Worm (Caenorhabditis elegans): ENCODE data around the gene C17H12.37.

The C17H12.37 gene

DNA sequence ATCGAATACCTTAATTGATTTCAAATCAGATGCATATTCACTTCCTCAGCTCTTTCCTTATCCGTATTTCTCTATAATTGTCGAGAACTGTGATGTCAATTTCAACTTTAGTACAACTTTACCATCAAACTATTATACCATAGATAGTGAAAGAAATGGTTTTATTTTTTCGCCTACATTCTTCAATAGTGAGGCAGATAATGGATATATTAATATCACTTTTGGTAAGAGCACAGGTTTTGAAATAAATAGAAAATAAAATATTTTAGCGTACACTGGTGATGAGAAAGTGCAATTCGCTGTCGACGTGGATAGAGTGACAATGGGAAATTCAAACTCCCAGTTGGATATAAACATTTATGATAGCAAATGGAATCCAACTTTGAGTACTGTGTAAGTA is 27.3 kb downstream of the C17H12.37 start:
- no peak for TF ChIP-seq tbx-8 (GFP tag; optimal IDR thresholded peaks at IDR 0.05)
- TF ChIP-seq ceh-43 (GFP tag; optimal IDR thresholded peaks at IDR 0.05) = no peak
- no peak for TF ChIP-seq lin-13 (tag; optimal IDR thresholded peaks at IDR 0.05)
- TF ChIP-seq nhr-2 (tag; optimal IDR thresholded peaks at IDR 0.05) = no peak
- no peak for TF ChIP-seq ceh-39 (tag; optimal IDR thresholded peaks at IDR 0.05)
- no peak for TF ChIP-seq blmp-1 (tag; optimal IDR thresholded peaks at IDR 0.05)
- TF ChIP-seq ces-1 (GFP tag; optimal IDR thresholded peaks at IDR 0.05) = no peak
- TF ChIP-seq sptf-1 (tag; optimal IDR thresholded peaks at IDR 0.05) = no peak
- no peak for TF ChIP-seq ham-2 (GFP tag; optimal IDR thresholded peaks at IDR 0.05)
- TF ChIP-seq lin-32 (GFP tag; optimal IDR thresholded peaks at IDR 0.05) = no peak
- TF ChIP-seq ceh-83 (GFP tag; optimal IDR thresholded peaks at IDR 0.05) = no peak
- no peak for TF ChIP-seq unc-120 (tag; optimal IDR thresholded peaks at IDR 0.05; ENCODE audit: poor library complexity, severe bottlenecking)
- TF ChIP-seq mls-2 (tag; optimal IDR thresholded peaks at IDR 0.05) = no peak
- no peak for TF ChIP-seq unc-62 (GFP tag; optimal IDR thresholded peaks at IDR 0.05)
- TF ChIP-seq cnd-1 (tag; optimal IDR thresholded peaks at IDR 0.05) = no peak

DNA sequence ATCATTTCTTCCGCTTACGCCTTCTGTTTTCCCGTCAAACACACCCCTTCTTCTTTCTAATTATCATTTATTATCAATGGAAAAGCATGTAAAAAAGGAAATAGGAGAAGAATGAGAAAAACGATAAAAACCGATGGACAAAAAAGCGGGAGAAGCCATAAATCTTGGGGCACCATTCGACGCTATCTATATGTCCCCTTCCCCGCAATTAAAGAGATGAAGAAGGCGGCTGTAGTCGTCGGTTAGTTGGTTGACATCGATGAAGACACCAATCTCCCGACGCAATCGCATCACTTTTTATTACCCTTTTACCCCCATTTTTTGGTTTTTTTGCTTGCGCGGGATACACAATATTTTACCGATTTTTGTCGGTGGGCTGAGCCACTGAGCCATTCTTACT is 28.7 kb downstream of the C17H12.37 start:
- TF ChIP-seq ceh-83 (GFP tag; optimal IDR thresholded peaks at IDR 0.05) = no peak
- TF ChIP-seq elt-1 (tag; optimal IDR thresholded peaks at IDR 0.05; ENCODE audit: borderline replicate concordance, insufficient read depth) = peak; percentile 46
- no peak for TF ChIP-seq tbx-8 (GFP tag; optimal IDR thresholded peaks at IDR 0.05)

DNA sequence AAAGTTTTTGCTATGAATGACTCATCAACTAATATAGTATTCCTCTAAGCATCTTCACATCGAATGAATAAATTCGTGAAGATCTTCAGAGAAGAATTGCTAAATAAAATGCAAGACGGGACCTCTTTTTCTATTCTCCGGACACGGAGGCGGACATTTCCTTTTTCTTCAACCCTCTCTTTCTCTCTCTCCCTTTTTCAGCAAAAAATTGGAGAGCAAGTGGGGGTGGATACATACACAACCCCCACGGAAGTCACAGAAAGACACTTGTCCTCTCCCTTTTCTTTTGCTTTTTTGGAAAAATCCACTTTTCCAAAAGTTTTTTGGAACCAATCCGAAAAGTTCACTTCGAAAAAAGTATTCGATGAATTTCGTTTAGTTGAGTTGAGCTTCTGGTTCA is 29.8 kb downstream of the C17H12.37 start:
- TF ChIP-seq ztf-11 (tag; optimal IDR thresholded peaks at IDR 0.05) = no peak
- no peak for TF ChIP-seq nhr-237 (tag; optimal IDR thresholded peaks at IDR 0.05)
- TF ChIP-seq unc-62 (GFP tag; optimal IDR thresholded peaks at IDR 0.05) = no peak
- no peak for TF ChIP-seq mep-1 (tag; optimal IDR thresholded peaks at IDR 0.05)
- TF ChIP-seq hlh-1 (tag; optimal IDR thresholded peaks at IDR 0.05) = no peak
- no peak for TF ChIP-seq cnd-1 (tag; optimal IDR thresholded peaks at IDR 0.05)
- TF ChIP-seq sem-2 (GFP tag; optimal IDR thresholded peaks at IDR 0.05) = no peak
- no peak for TF ChIP-seq sptf-1 (tag; optimal IDR thresholded peaks at IDR 0.05)
- no peak for TF ChIP-seq lin-13 (tag; optimal IDR thresholded peaks at IDR 0.05)
- TF ChIP-seq elt-1 (tag; optimal IDR thresholded peaks at IDR 0.05; ENCODE audit: borderline replicate concordance, insufficient read depth) = no peak
- TF ChIP-seq ceh-83 (GFP tag; optimal IDR thresholded peaks at IDR 0.05) = no peak
- TF ChIP-seq tbx-8 (GFP tag; optimal IDR thresholded peaks at IDR 0.05) = no peak
- TF ChIP-seq ceh-43 (GFP tag; optimal IDR thresholded peaks at IDR 0.05) = no peak
- no peak for TF ChIP-seq mls-2 (tag; optimal IDR thresholded peaks at IDR 0.05)
- no peak for TF ChIP-seq ces-1 (GFP tag; optimal IDR thresholded peaks at IDR 0.05)
- TF ChIP-seq blmp-1 (tag; optimal IDR thresholded peaks at IDR 0.05) = no peak
- TF ChIP-seq elt-3 (tag; optimal IDR thresholded peaks at IDR 0.05) = no peak
- TF ChIP-seq ham-2 (GFP tag; optimal IDR thresholded peaks at IDR 0.05) = no peak
- no peak for TF ChIP-seq flh-1 (GFP tag; optimal IDR thresholded peaks at IDR 0.05)

DNA sequence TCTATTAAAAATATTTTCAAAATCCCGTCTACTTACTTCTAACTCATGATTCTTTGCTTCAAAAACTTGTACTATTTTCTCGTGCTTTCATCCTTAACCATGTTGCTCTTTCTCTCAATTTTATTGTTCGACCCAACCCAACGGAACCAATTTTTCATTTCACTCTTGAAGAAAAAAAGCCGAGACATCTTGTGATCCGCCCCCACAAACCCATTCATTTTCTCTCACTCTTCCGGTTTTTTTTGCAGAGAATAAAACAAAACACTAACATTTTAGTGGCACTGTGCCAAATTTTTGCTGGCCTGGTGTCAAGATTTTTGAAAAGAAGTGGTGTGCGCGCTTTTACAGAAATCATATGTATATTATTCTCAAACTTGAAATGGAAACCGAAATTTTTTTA is 31.9 kb downstream of the C17H12.37 start:
- TF ChIP-seq cnd-1 (tag; optimal IDR thresholded peaks at IDR 0.05) (no peak), mep-1 (tag; optimal IDR thresholded peaks at IDR 0.05) (no peak), unc-120 (tag; optimal IDR thresholded peaks at IDR 0.05; ENCODE audit: poor library complexity, severe bottlenecking) (no peak), nhr-12 (tag; optimal IDR thresholded peaks at IDR 0.05) (no peak), hlh-1 (tag; optimal IDR thresholded peaks at IDR 0.05) (no peak), unc-62 (GFP tag; optimal IDR thresholded peaks at IDR 0.05) (no peak), bed-3 (GFP tag; optimal IDR thresholded peaks at IDR 0.05) (no peak), mls-2 (tag; optimal IDR thresholded peaks at IDR 0.05) (no peak), sptf-1 (tag; optimal IDR thresholded peaks at IDR 0.05) (no peak), ces-1 (GFP tag; optimal IDR thresholded peaks at IDR 0.05) (no peak), flh-1 (GFP tag; optimal IDR thresholded peaks at IDR 0.05) (no peak), elt-3 (tag; optimal IDR thresholded peaks at IDR 0.05) (no peak), ham-2 (GFP tag; optimal IDR thresholded peaks at IDR 0.05) (no peak), nhr-237 (tag; optimal IDR thresholded peaks at IDR 0.05) (no peak), mab-5 (tag; optimal IDR thresholded peaks at IDR 0.05) (no peak), M03D4.4 (tag; optimal IDR thresholded peaks at IDR 0.05) (no peak), nhr-28 (tag; optimal IDR thresholded peaks at IDR 0.05) (no peak), ceh-83 (GFP tag; optimal IDR thresholded peaks at IDR 0.05) (no peak), unc-39 (tag; optimal IDR thresholded peaks at IDR 0.05) (no peak), snpc-4 (tag; optimal IDR thresholded peaks at IDR 0.05) (no peak)

DNA sequence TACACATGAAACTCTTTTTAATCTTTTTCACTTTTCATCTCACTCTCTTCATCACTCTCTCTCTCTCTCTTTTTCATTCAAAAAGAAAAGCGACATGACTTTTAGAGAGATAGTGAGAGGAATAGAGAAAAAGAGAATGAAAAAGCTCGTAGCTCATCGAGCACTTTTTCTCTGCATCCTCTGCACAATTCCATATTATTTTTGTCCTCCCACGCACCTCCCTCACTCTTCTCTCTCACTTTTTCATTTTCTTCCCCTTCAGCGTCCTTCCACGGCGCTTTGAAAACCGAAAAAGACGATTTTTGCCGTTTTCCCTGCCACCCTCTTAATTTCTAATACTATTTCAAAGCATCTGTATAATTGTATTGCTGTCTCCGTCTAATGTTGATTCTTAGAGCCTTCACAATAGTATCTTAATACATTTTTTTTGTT is 34.2 kb downstream of the C17H12.37 start:
- no peak for TF ChIP-seq ham-2 (GFP tag; optimal IDR thresholded peaks at IDR 0.05)
- TF ChIP-seq unc-120 (tag; optimal IDR thresholded peaks at IDR 0.05; ENCODE audit: poor library complexity, severe bottlenecking) = peak; percentile 89
- peak; percentile 22 for TF ChIP-seq hlh-1 (tag; optimal IDR thresholded peaks at IDR 0.05)
- no peak for TF ChIP-seq blmp-1 (tag; optimal IDR thresholded peaks at IDR 0.05)
- TF ChIP-seq lsy-2 (tag; optimal IDR thresholded peaks at IDR 0.05) = no peak
- peak; percentile 55 for TF ChIP-seq nhr-237 (tag; optimal IDR thresholded peaks at IDR 0.05)
- peak; percentile 24 for TF ChIP-seq mep-1 (tag; optimal IDR thresholded peaks at IDR 0.05)
- peak; percentile 77 for TF ChIP-seq unc-62 (GFP tag; optimal IDR thresholded peaks at IDR 0.05)
- peak; percentile 76 for TF ChIP-seq ces-1 (GFP tag; optimal IDR thresholded peaks at IDR 0.05)

Measured in whole organism, mixed stage, embryonic.